Worm (Caenorhabditis elegans) whole organism, L2 larva: Measurements from ENCODE around the gene nadk-1.

ENCODE experiments used
- ZK546.5 ChIP-seq: sonication (generic microtip); optimal IDR thresholded peaks from 2 replicates; lab custom pipeline; 2017; ENCODE audit warnings: missing biosample characterization, missing genetic modification characterization
- ceh-82 ChIP-seq: fragments of 150-350 bp; optimal IDR thresholded peaks from 2 replicates; lab custom pipeline; 2014; ENCODE audit warnings: missing biosample characterization, missing genetic modification characterization
- fos-1 ChIP-seq: fragments of 150-350 bp; optimal IDR thresholded peaks from 2 replicates; lab custom pipeline; 2014; ENCODE audit warnings: missing biosample characterization, missing genetic modification characterization
- lin-11 ChIP-seq: fragments of 150-350 bp; sonication (generic microtip); optimal IDR thresholded peaks from 2 replicates; lab custom pipeline; 2014; ENCODE audit warnings: missing biosample characterization, missing genetic modification characterization, inconsistent platforms, mixed read lengths
- mdl-1 ChIP-seq, 2 experiments: fragments of 150-350 bp in 1 of 2; sonication (generic microtip) in 1 of 2; optimal IDR thresholded peaks; 2 replicates each; lab custom pipeline; 2017; ENCODE audit warnings: missing biosample characterization in 2 of 2, missing genetic modification characterization in 2 of 2
- nhr-11 ChIP-seq: fragments of 150-350 bp; optimal IDR thresholded peaks from 2 replicates; lab custom pipeline; 2014; ENCODE audit warnings: missing biosample characterization, missing genetic modification characterization
- nhr-77 ChIP-seq: fragments of 150-350 bp; optimal IDR thresholded peaks from 2 replicates; lab custom pipeline; 2014; ENCODE audit warnings: missing biosample characterization, missing genetic modification characterization
- unc-62 ChIP-seq: fragments of 150-350 bp; optimal IDR thresholded peaks from 2 replicates; lab custom pipeline; 2014; ENCODE audit warnings: missing biosample characterization, missing genetic modification reagents, missing genetic modification characterization
- ztf-11 ChIP-seq: sonication (generic microtip); optimal IDR thresholded peaks from 2 replicates; lab custom pipeline; 2017; ENCODE audit warnings: missing biosample characterization, missing genetic modification characterization

ce11 chrIV:1469093-1469492, 12.2 kb downstream of the nadk-1 start:
- TF ChIP-seq nhr-11 (tag; lab: Kevin White, UChicago) (no peak), lin-11 (no peak), ceh-82 (tag; lab: Kevin White, UChicago) (no peak), mdl-1 (tag; optimal IDR thresholded peaks at IDR 0.05; lab: Kevin White, UChicago) (no peak), ztf-11 (tag; lab: Kevin White, UChicago) (no peak), unc-62 (GFP tag; lab: Kevin White, UChicago) (no peak), fos-1 (tag; lab: Kevin White, UChicago) (no peak), ZK546.5 (tag; lab: Kevin White, UChicago) (no peak), nhr-77 (no peak)
